Fruit fly (Drosophila melanogaster) whole organism, wandering third instar larva: ENCODE data around the gene Acp26Aa.

Experiments
- Abd-B ChIP-seq: fragments of >200 bp; optimal IDR thresholded peaks from 2 replicates; lab custom pipeline; 2017; ENCODE audit warnings: missing biosample characterization, missing genetic modification characterization
- CG32264 ChIP-seq: fragments of 200-800 bp; sonication (Bioruptor generic); optimal IDR thresholded peaks from 2 replicates; lab custom pipeline; 2016; ENCODE audit warnings: missing biosample characterization, missing genetic modification characterization
- CG9705 ChIP-seq: fragments of 200-800 bp; sonication (Bioruptor generic); optimal IDR thresholded peaks from 2 replicates; lab custom pipeline; 2018; ENCODE audit warnings: missing biosample characterization, mild to moderate bottlenecking, missing genetic modification characterization
- CrebA ChIP-seq: fragments of 200-800 bp; sonication (Bioruptor generic); optimal IDR thresholded peaks from 2 replicates; lab custom pipeline; 2016; ENCODE audit warnings: missing biosample characterization, mild to moderate bottlenecking, missing genetic modification characterization, borderline replicate concordance
- Dfd ChIP-seq: fragments of >200 bp; optimal IDR thresholded peaks from 2 replicates; lab custom pipeline; 2017; ENCODE audit warnings: missing biosample characterization, missing genetic modification characterization
- Dif ChIP-seq: fragments of 200-275, 200-300 bp; sonication (Bioruptor generic); optimal IDR thresholded peaks from 2 replicates; lab custom pipeline; 2018; ENCODE audit warnings: missing biosample characterization, missing genetic modification characterization; ENCODE audit not compliant: partially characterized antibody
- GATAd ChIP-seq: sonication (Bioruptor generic); optimal IDR thresholded peaks from 2 replicates; lab custom pipeline; 2016; ENCODE audit warnings: missing biosample characterization, missing genetic modification characterization
- HLH106 ChIP-seq: fragments of 200-800 bp; optimal IDR thresholded peaks from 3 replicates; lab custom pipeline; 2019; ENCODE audit warnings: missing biosample characterization, mild to moderate bottlenecking, missing genetic modification characterization, moderate library complexity
- Hnf4 ChIP-seq: fragments of 200-800 bp; sonication (Bioruptor generic); optimal IDR thresholded peaks from 2 replicates; lab custom pipeline; 2016; ENCODE audit warnings: missing biosample characterization, mild to moderate bottlenecking, missing genetic modification characterization
- Hr78 ChIP-seq: fragments of >200 bp; optimal IDR thresholded peaks from 2 replicates; lab custom pipeline; 2017; ENCODE audit warnings: missing biosample characterization, missing genetic modification characterization
- Hr83 ChIP-seq: fragments of 200-300 bp; sonication (Bioruptor generic); optimal IDR thresholded peaks from 2 replicates; lab custom pipeline; 2016; ENCODE audit warnings: missing biosample characterization, mild to moderate bottlenecking, missing genetic modification characterization, moderate library complexity; ENCODE audit not compliant: poor library complexity, severe bottlenecking
- Jra ChIP-seq: sonication (Bioruptor generic); optimal IDR thresholded peaks from 2 replicates; lab custom pipeline; 2016; ENCODE audit warnings: missing biosample characterization, missing genetic modification characterization
- Mio ChIP-seq: sonication (Bioruptor generic); optimal IDR thresholded peaks from 2 replicates; lab custom pipeline; 2016; ENCODE audit warnings: missing biosample characterization, missing genetic modification characterization
- Myc ChIP-seq: fragments of >200 bp; optimal IDR thresholded peaks from 2 replicates; lab custom pipeline; 2017
- N ChIP-seq: fragments of >200 bp; optimal IDR thresholded peaks from 2 replicates; lab custom pipeline; 2018; ENCODE audit warnings: missing biosample characterization, missing external identifiers, missing genetic modification characterization
- OdsH ChIP-seq: fragments of 200-800 bp; sonication (Bioruptor generic); optimal IDR thresholded peaks from 2 replicates; lab custom pipeline; 2016; ENCODE audit warnings: missing biosample characterization, mild to moderate bottlenecking, missing genetic modification characterization
- Rel ChIP-seq, 2 experiments: fragments of 200-800 bp; sonication (Bioruptor generic) in 1 of 2; optimal IDR thresholded peaks; 2 replicates in 1 of 2; 3 replicates in 1 of 2; lab custom pipeline; 2016 to 2019; ENCODE audit warnings: mild to moderate bottlenecking in 2 of 2, missing biosample characterization in 2 of 2, missing genetic modification characterization in 2 of 2, moderate library complexity in 1 of 2
- Sp1 ChIP-seq: fragments of 200-800 bp; sonication (Bioruptor generic); optimal IDR thresholded peaks from 3 replicates; lab custom pipeline; 2019; ENCODE audit warnings: missing biosample characterization, mild to moderate bottlenecking, missing genetic modification characterization, moderate library complexity
- Vsx2 ChIP-seq: fragments of 200-300, 225-300 bp; sonication (Bioruptor generic); optimal IDR thresholded peaks from 2 replicates; lab custom pipeline; 2018; ENCODE audit warnings: missing biosample characterization, missing genetic modification characterization; ENCODE audit not compliant: partially characterized antibody
- br ChIP-seq: fragments of 200-800 bp; sonication (Bioruptor generic); optimal IDR thresholded peaks from 2 replicates; lab custom pipeline; 2016; ENCODE audit warnings: missing biosample characterization, missing genetic modification characterization
- brk ChIP-seq: fragments of 200-800 bp; sonication (Bioruptor generic); optimal IDR thresholded peaks from 2 replicates; lab custom pipeline; 2016; ENCODE audit warnings: missing biosample characterization, mild to moderate bottlenecking, missing genetic modification characterization
- dl ChIP-seq, 2 experiments: fragments of 175-275, 200-275 bp in 1 of 2; fragments of 200-275 bp in 1 of 2; sonication (Bioruptor generic); optimal IDR thresholded peaks; lab custom pipeline; 2018; ENCODE audit warnings: mild to moderate bottlenecking in 2 of 2, missing biosample characterization in 2 of 2, missing genetic modification characterization in 2 of 2, moderate library complexity in 2 of 2; ENCODE audit not compliant: partially characterized antibody in 2 of 2, insufficient read depth in 1 of 2
- dmrt93B ChIP-seq: fragments of 200-800 bp; sonication (Bioruptor generic); optimal IDR thresholded peaks from 2 replicates; lab custom pipeline; 2018; ENCODE audit warnings: missing biosample characterization, mild to moderate bottlenecking, missing genetic modification characterization
- dsf ChIP-seq: sonication (Bioruptor generic); optimal IDR thresholded peaks from 2 replicates; lab custom pipeline; 2016; ENCODE audit warnings: missing biosample characterization, missing genetic modification characterization, borderline replicate concordance
- ey ChIP-seq: fragments of 200-800 bp; sonication (Bioruptor generic); optimal IDR thresholded peaks from 2 replicates; lab custom pipeline; 2016; ENCODE audit warnings: missing biosample characterization, missing genetic modification characterization
- foxo ChIP-seq, 2 experiments: fragments of 200-800 bp; sonication (Bioruptor generic); optimal IDR thresholded peaks; 2 replicates in 1 of 2; 3 replicates in 1 of 2; lab custom pipeline; 2016 to 2017; ENCODE audit warnings: missing biosample characterization in 2 of 2, missing genetic modification characterization in 2 of 2
- fru ChIP-seq: fragments of 200-800 bp; sonication (Bioruptor generic); optimal IDR thresholded peaks from 3 replicates; lab custom pipeline; 2016; ENCODE audit warnings: missing biosample characterization, mild to moderate bottlenecking, missing genetic modification characterization
- h ChIP-seq: fragments of 200-800 bp; sonication (Bioruptor generic); optimal IDR thresholded peaks from 3 replicates; lab custom pipeline; 2016; ENCODE audit warnings: missing biosample characterization, mild to moderate bottlenecking, missing genetic modification characterization
- jim ChIP-seq: fragments of 175-275, 200-325 bp; sonication (Bioruptor generic); optimal IDR thresholded peaks from 2 replicates; lab custom pipeline; 2016; ENCODE audit warnings: missing biosample characterization, mild to moderate bottlenecking, missing genetic modification characterization
- lola ChIP-seq: fragments of >200 bp; optimal IDR thresholded peaks from 2 replicates; lab custom pipeline; 2017; ENCODE audit warnings: missing biosample characterization, missing genetic modification characterization
- pan ChIP-seq: fragments of >200 bp; optimal IDR thresholded peaks from 2 replicates; lab custom pipeline; 2017
- psq ChIP-seq: fragments of 200-800 bp; sonication (Bioruptor generic); optimal IDR thresholded peaks from 3 replicates; lab custom pipeline; 2017; ENCODE audit warnings: missing biosample characterization, mild to moderate bottlenecking, missing genetic modification characterization, moderate library complexity
- rgr ChIP-seq: fragments of 200-800 bp; sonication (Bioruptor generic); optimal IDR thresholded peaks from 3 replicates; lab custom pipeline; 2016; ENCODE audit warnings: missing biosample characterization, mild to moderate bottlenecking, missing genetic modification characterization
- sage ChIP-seq: fragments of 200-800 bp; sonication (Bioruptor generic); optimal IDR thresholded peaks from 2 replicates; lab custom pipeline; 2016; ENCODE audit warnings: missing biosample characterization, mild to moderate bottlenecking, missing genetic modification characterization
- sv ChIP-seq: fragments of 200-800 bp; sonication (Bioruptor generic); optimal IDR thresholded peaks from 3 replicates; lab custom pipeline; 2016; ENCODE audit warnings: missing biosample characterization, missing genetic modification characterization
- tai ChIP-seq: sonication (Bioruptor generic); optimal IDR thresholded peaks from 2 replicates; lab custom pipeline; 2016; ENCODE audit warnings: missing biosample characterization, missing genetic modification characterization
- usp ChIP-seq: fragments of >200 bp; optimal IDR thresholded peaks from 2 replicates; lab custom pipeline; 2017; ENCODE audit warnings: missing biosample characterization, missing genetic modification characterization
- woc ChIP-seq: sonication (Bioruptor generic); optimal IDR thresholded peaks from 2 replicates; lab custom pipeline; 2016; ENCODE audit warnings: missing biosample characterization, mild to moderate bottlenecking, missing genetic modification characterization

Gene Acp26Aa

dm6 chr2L:5910189-5910588 lies 16.5 kb upstream of the Acp26Aa start, which contains the start of gene CG14000:
Gene CG14000 (minus strand): TSS chr2L:5910289.
- no peak for TF ChIP-seq Rel (GFP tag; optimal IDR thresholded peaks at IDR 0.05; lab: Kevin White, UChicago)
- no peak for TF ChIP-seq Rel (tag; optimal IDR thresholded peaks at IDR 0.05; lab: Kevin White, UChicago)
- TF ChIP-seq Mio (GFP tag; lab: Kevin White, UChicago), result no peak
- no peak for TF ChIP-seq Sp1 (GFP tag; lab: Kevin White, UChicago)
- TF ChIP-seq Dfd (GFP tag; lab: Kevin White, UChicago), result no peak

dm6 chr2L:5906893-5907850 lies 13.5 kb upstream of the Acp26Aa start, which contains the start of gene bchs:
Gene bchs (plus strand): TSS chr2L:5907169.
- TF ChIP-seq CrebA (GFP tag; lab: Kevin White, UChicago) (peak; percentile 78), dl (GFP tag; optimal IDR thresholded peaks at IDR 0.05; lab: Kevin White, UChicago; ENCODE audit: insufficient read depth in 1 of 2, partially characterized antibody in 2 of 2) (no peak), Sp1 (GFP tag; lab: Kevin White, UChicago) (peak; percentile 53), CG32264 (GFP tag; lab: Kevin White, UChicago) (no peak), Abd-B (GFP tag; lab: Kevin White, UChicago) (no peak), pan (lab: Kevin White, UChicago) (no peak), Dif (GFP tag; lab: Kevin White, UChicago) (peak; percentile 21), ey (GFP tag; lab: Kevin White, UChicago) (no peak), sage (GFP tag; lab: Kevin White, UChicago) (peak; percentile 5), foxo (GFP tag; optimal IDR thresholded peaks at IDR 0.05; lab: Kevin White, UChicago) (peak in 1 of 2 experiments; percentile 14), rgr (GFP tag; lab: Kevin White, UChicago) (peak; percentile 86), Jra (GFP tag; lab: Kevin White, UChicago) (no peak), CG9705 (no peak), Hnf4 (GFP tag; lab: Kevin White, UChicago) (peak; percentile 6), Rel (GFP tag; optimal IDR thresholded peaks at IDR 0.05; lab: Kevin White, UChicago) (no peak), Rel (tag; optimal IDR thresholded peaks at IDR 0.05; lab: Kevin White, UChicago) (peak; percentile 97), jim (GFP tag; lab: Kevin White, UChicago) (no peak), Hr83 (peak; percentile 98), woc (no peak), HLH106 (tag; lab: Kevin White, UChicago) (peak; percentile 41), sv (GFP tag; lab: Kevin White, UChicago) (peak; percentile 56), psq (GFP tag; lab: Kevin White, UChicago) (peak; percentile 98), GATAd (GFP tag; lab: Kevin White, UChicago) (peak; percentile 23), OdsH (GFP tag; lab: Kevin White, UChicago) (peak; percentile 82), br (GFP tag; lab: Kevin White, UChicago) (peak; percentile 67), lola (GFP tag; lab: Kevin White, UChicago) (no peak), dsf (no peak), Dfd (GFP tag; lab: Kevin White, UChicago) (no peak), fru (no peak), brk (GFP tag; lab: Kevin White, UChicago) (no peak), N (GFP tag; lab: Kevin White, UChicago) (no peak), tai (no peak), dmrt93B (GFP tag; lab: Kevin White, UChicago) (no peak), Hr78 (GFP tag; lab: Kevin White, UChicago) (no peak), Myc (lab: Kevin White, UChicago) (peak; percentile 39), Mio (GFP tag; lab: Kevin White, UChicago) (no peak), Vsx2 (no peak), h (GFP tag; lab: Kevin White, UChicago) (peak; percentile 87), usp (no peak)
